Fruit fly (Drosophila melanogaster) whole organism, prepupa: Measurements from ENCODE around the gene CG2003.

ENCODE experiments used
- Blimp-1 ChIP-seq: fragments of 200-800 bp; sonication (Bioruptor generic); optimal IDR thresholded peaks from 3 replicates; lab custom pipeline; 2017; ENCODE audit warnings: missing biosample characterization, missing genetic modification characterization, mild to moderate bottlenecking, moderate library complexity, missing genetic modification reagents
- CG10631 ChIP-seq: fragments of 200-800 bp; sonication (Bioruptor generic); optimal IDR thresholded peaks from 2 replicates; lab custom pipeline; 2016; ENCODE audit warnings: missing biosample characterization, missing genetic modification characterization
- CG10669 ChIP-seq: fragments of 200-800 bp; sonication (Bioruptor generic); optimal IDR thresholded peaks from 3 replicates; lab custom pipeline; 2018; ENCODE audit warnings: missing biosample characterization, mild to moderate bottlenecking, missing genetic modification characterization, moderate library complexity
- CG11294 ChIP-seq: fragments of 200-800 bp; sonication (Bioruptor generic); IDR thresholded peaks from 2 replicates; pipeline ENCODE4 v1.3.6; 2022; ENCODE audit warnings: missing biosample characterization, missing genetic modification characterization
- CG15336 ChIP-seq: fragments of 200-800 bp; sonication (Bioruptor generic); IDR thresholded peaks from 2 replicates; pipeline ENCODE4 v1.3.6; 2022; ENCODE audit warnings: missing biosample characterization, missing genetic modification characterization
- CG1621 ChIP-seq: fragments of 200-800 bp; sonication (Bioruptor generic); optimal IDR thresholded peaks from 3 replicates; lab custom pipeline; 2018; ENCODE audit warnings: missing biosample characterization, mild to moderate bottlenecking, missing genetic modification characterization
- CG16779 ChIP-seq: fragments of 200-800 bp; sonication (Bioruptor generic); optimal IDR thresholded peaks from 3 replicates; lab custom pipeline; 2017; ENCODE audit warnings: missing biosample characterization, mild to moderate bottlenecking, missing genetic modification characterization
- CG3032 ChIP-seq: fragments of 200-800 bp; optimal IDR thresholded peaks from 2 replicates; lab custom pipeline; 2019; ENCODE audit warnings: missing biosample characterization, mild to moderate bottlenecking, missing genetic modification characterization, moderate library complexity
- CG32006 ChIP-seq: fragments of 200-800 bp; sonication (Bioruptor generic); optimal IDR thresholded peaks from 3 replicates; lab custom pipeline; 2017; ENCODE audit warnings: missing biosample characterization, mild to moderate bottlenecking, missing genetic modification characterization
- CG3919 ChIP-seq: fragments of 200-800 bp; sonication (Bioruptor generic); optimal IDR thresholded peaks from 3 replicates; lab custom pipeline; 2016; ENCODE audit warnings: missing biosample characterization, missing genetic modification characterization
- CG4318 ChIP-seq: fragments of 200-800 bp; sonication (Bioruptor generic); optimal IDR thresholded peaks from 3 replicates; lab custom pipeline; 2017; ENCODE audit warnings: missing biosample characterization, mild to moderate bottlenecking, missing genetic modification characterization
- CG6163 ChIP-seq: fragments of 200-800 bp; sonication (Bioruptor generic); IDR thresholded peaks from 3 replicates; pipeline ENCODE4 v1.3.6; 2022; ENCODE audit warnings: missing biosample characterization, missing genetic modification characterization
- CG6792 ChIP-seq: fragments of 200-800 bp; sonication (Bioruptor generic); optimal IDR thresholded peaks from 3 replicates; lab custom pipeline; 2016; ENCODE audit warnings: missing biosample characterization, missing genetic modification characterization
- CG6854 ChIP-seq: fragments of 200-800 bp; sonication (Bioruptor generic); optimal IDR thresholded peaks from 2 replicates; lab custom pipeline; 2017; ENCODE audit warnings: missing biosample characterization, mild to moderate bottlenecking, missing genetic modification characterization
- CG7368 ChIP-seq: fragments of 200-800 bp; sonication (Bioruptor generic); optimal IDR thresholded peaks from 3 replicates; lab custom pipeline; 2016; ENCODE audit warnings: missing biosample characterization, missing genetic modification characterization
- CG8119 ChIP-seq: fragments of 200-800 bp; sonication (Bioruptor generic); IDR thresholded peaks from 3 replicates; pipeline ENCODE4 v1.3.6; 2022; ENCODE audit warnings: missing biosample characterization, missing genetic modification characterization
- CG8632 ChIP-seq: fragments of 200-800 bp; sonication (Bioruptor generic); optimal IDR thresholded peaks from 3 replicates; lab custom pipeline; 2016; ENCODE audit warnings: missing biosample characterization, missing genetic modification characterization
- CG9139 ChIP-seq: fragments of 200-800 bp; sonication (Bioruptor generic); optimal IDR thresholded peaks from 3 replicates; lab custom pipeline; 2017; ENCODE audit warnings: missing biosample characterization, mild to moderate bottlenecking, missing genetic modification characterization
- Eip75B ChIP-seq: fragments of 200-800 bp; sonication (Bioruptor generic); optimal IDR thresholded peaks from 3 replicates; lab custom pipeline; 2016; ENCODE audit warnings: missing biosample characterization, missing genetic modification characterization
- Eip78C ChIP-seq: fragments of 200-800 bp; sonication (Bioruptor generic); peaks from one replicate; lab custom pipeline; 2016; ENCODE audit warnings: missing biosample characterization, missing genetic modification characterization
- Eip93F ChIP-seq: fragments of 200-800 bp; sonication (Bioruptor generic); optimal IDR thresholded peaks from 2 replicates; lab custom pipeline; 2016; ENCODE audit warnings: missing biosample characterization, mild to moderate bottlenecking, missing genetic modification characterization
- Ets21C ChIP-seq: fragments of 200-800 bp; sonication (Bioruptor generic); optimal IDR thresholded peaks from 3 replicates; lab custom pipeline; 2016; ENCODE audit warnings: missing biosample characterization, missing genetic modification characterization
- Gug ChIP-seq: fragments of 200-800 bp; sonication (Bioruptor generic); IDR thresholded peaks from 2 replicates; pipeline ENCODE4 v1.3.6; 2022; ENCODE audit warnings: missing biosample characterization, missing genetic modification characterization
- Hr4 ChIP-seq: fragments of 200-800 bp; sonication (Bioruptor generic); optimal IDR thresholded peaks from 3 replicates; lab custom pipeline; 2016; ENCODE audit warnings: missing biosample characterization, missing genetic modification characterization
- Lpt ChIP-seq: fragments of 200-800 bp; sonication (Bioruptor generic); optimal IDR thresholded peaks from 3 replicates; lab custom pipeline; 2016; ENCODE audit warnings: missing biosample characterization, missing genetic modification characterization
- Met ChIP-seq: fragments of 200-800 bp; sonication (Bioruptor generic); optimal IDR thresholded peaks from 3 replicates; lab custom pipeline; 2016; ENCODE audit warnings: missing biosample characterization, missing genetic modification characterization
- OdsH ChIP-seq: fragments of 200-800 bp; sonication (Bioruptor generic); optimal IDR thresholded peaks from 3 replicates; lab custom pipeline; 2016; ENCODE audit warnings: missing biosample characterization, missing genetic modification characterization
- Smox ChIP-seq: fragments of 200-800 bp; sonication (Bioruptor generic); optimal IDR thresholded peaks from 3 replicates; lab custom pipeline; 2016; ENCODE audit warnings: missing biosample characterization, missing genetic modification characterization
- Sox14 ChIP-seq: fragments of 200-800 bp; sonication (Bioruptor generic); optimal IDR thresholded peaks from 3 replicates; lab custom pipeline; 2016; ENCODE audit warnings: missing biosample characterization, missing genetic modification characterization
- achi ChIP-seq: fragments of 200-800 bp; sonication (Bioruptor generic); optimal IDR thresholded peaks from 3 replicates; lab custom pipeline; 2016; ENCODE audit warnings: missing biosample characterization, missing genetic modification characterization
- acj6 ChIP-seq: fragments of 200-800 bp; sonication (Bioruptor generic); optimal IDR thresholded peaks from 3 replicates; lab custom pipeline; 2016; ENCODE audit warnings: missing biosample characterization, missing genetic modification characterization
- cyc ChIP-seq: fragments of 200-800 bp; sonication (Bioruptor generic); optimal IDR thresholded peaks from 3 replicates; lab custom pipeline; 2016; ENCODE audit warnings: missing biosample characterization, missing genetic modification characterization
- dac ChIP-seq: fragments of 200-800 bp; sonication (Bioruptor generic); optimal IDR thresholded peaks from 2 replicates; lab custom pipeline; 2017; ENCODE audit warnings: missing biosample characterization, mild to moderate bottlenecking, missing genetic modification characterization
- dsx ChIP-seq: fragments of 200-800 bp; optimal IDR thresholded peaks from 3 replicates; lab custom pipeline; 2019; ENCODE audit warnings: missing biosample characterization, mild to moderate bottlenecking, missing genetic modification characterization, moderate library complexity; ENCODE audit not compliant: poor library complexity, severe bottlenecking
- eg ChIP-seq: fragments of 200-800 bp; sonication (Bioruptor generic); IDR thresholded peaks from 3 replicates; pipeline ENCODE4 v1.3.6; 2022; ENCODE audit warnings: missing biosample characterization, missing genetic modification characterization
- esn ChIP-seq: fragments of 200-800 bp; sonication (Bioruptor generic); optimal IDR thresholded peaks from 2 replicates; lab custom pipeline; 2016; ENCODE audit warnings: missing biosample characterization, mild to moderate bottlenecking, missing genetic modification characterization, moderate library complexity
- fd59A ChIP-seq: fragments of 200-800 bp; sonication (Bioruptor generic); optimal IDR thresholded peaks from 2 replicates; lab custom pipeline; 2017; ENCODE audit warnings: missing biosample characterization, mild to moderate bottlenecking, missing genetic modification characterization, missing genetic modification reagents
- fd85E ChIP-seq: fragments of 200-800 bp; sonication (Bioruptor generic); optimal IDR thresholded peaks from 3 replicates; lab custom pipeline; 2016; ENCODE audit warnings: missing biosample characterization, missing genetic modification characterization
- fkh ChIP-seq: fragments of 200-800 bp; sonication (Bioruptor generic); optimal IDR thresholded peaks from 3 replicates; lab custom pipeline; 2017; ENCODE audit warnings: missing biosample characterization, mild to moderate bottlenecking, missing genetic modification characterization, moderate library complexity
- lz ChIP-seq: fragments of 200-800 bp; sonication (Bioruptor generic); optimal IDR thresholded peaks from 3 replicates; lab custom pipeline; 2016; ENCODE audit warnings: missing biosample characterization, missing genetic modification characterization
- net ChIP-seq: fragments of 200-800 bp; sonication (Bioruptor generic); optimal IDR thresholded peaks from 3 replicates; lab custom pipeline; 2016; ENCODE audit warnings: missing biosample characterization, missing genetic modification characterization
- pdm3 ChIP-seq: fragments of 200-800 bp; sonication (Bioruptor generic); optimal IDR thresholded peaks from 3 replicates; lab custom pipeline; 2016; ENCODE audit warnings: missing biosample characterization, missing genetic modification characterization
- salr ChIP-seq, 2 experiments: fragments of 200-800 bp; sonication (Bioruptor generic); optimal IDR thresholded peaks; 3 replicates each; lab custom pipeline; 2016 to 2018; ENCODE audit warnings: missing biosample characterization in 2 of 2, missing genetic modification characterization in 2 of 2, mild to moderate bottlenecking in 1 of 2
- spab ChIP-seq: fragments of 200-800 bp; sonication (Bioruptor generic); optimal IDR thresholded peaks from 2 replicates; lab custom pipeline; 2017; ENCODE audit warnings: missing biosample characterization, mild to moderate bottlenecking, missing genetic modification characterization, missing genetic modification reagents
- svp ChIP-seq: fragments of 200-800 bp; sonication (Bioruptor generic); peaks from one replicate; lab custom pipeline; 2016; ENCODE audit warnings: missing biosample characterization, missing genetic modification characterization
- topi ChIP-seq: fragments of 200-800 bp; sonication (Bioruptor generic); optimal IDR thresholded peaks from 3 replicates; lab custom pipeline; 2016; ENCODE audit warnings: missing biosample characterization, missing genetic modification characterization
- vri ChIP-seq: fragments of 200-800 bp; sonication (Bioruptor generic); optimal IDR thresholded peaks from 3 replicates; lab custom pipeline; 2016; ENCODE audit warnings: missing biosample characterization, mild to moderate bottlenecking, missing genetic modification characterization

Gene CG2003

DNA sequence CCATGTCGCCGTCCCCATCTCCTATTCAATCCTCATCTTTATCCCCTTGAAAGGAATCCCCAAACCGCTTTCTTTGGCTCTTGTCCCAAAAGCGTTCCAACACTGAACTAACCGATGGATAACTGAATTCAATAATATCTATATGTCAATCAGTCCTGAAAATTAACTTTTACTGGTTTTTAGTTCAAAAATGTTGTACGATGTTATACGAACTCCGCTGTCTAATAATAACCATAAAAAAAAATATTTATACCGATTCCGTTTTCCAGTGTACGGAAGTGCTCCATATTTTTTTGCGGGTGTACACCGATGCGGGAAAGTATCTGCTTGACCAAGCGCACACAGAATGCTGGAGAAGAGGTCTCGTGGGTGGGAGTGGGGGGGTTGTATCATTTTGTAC lies 28.5 kb upstream of the CG2003 start (continued):
- TF ChIP-seq Smox (peak; percentile 37), lz (GFP tag; lab: Kevin White, UChicago) (peak; percentile 23), OdsH (GFP tag; lab: Kevin White, UChicago) (peak; percentile 33)

DNA sequence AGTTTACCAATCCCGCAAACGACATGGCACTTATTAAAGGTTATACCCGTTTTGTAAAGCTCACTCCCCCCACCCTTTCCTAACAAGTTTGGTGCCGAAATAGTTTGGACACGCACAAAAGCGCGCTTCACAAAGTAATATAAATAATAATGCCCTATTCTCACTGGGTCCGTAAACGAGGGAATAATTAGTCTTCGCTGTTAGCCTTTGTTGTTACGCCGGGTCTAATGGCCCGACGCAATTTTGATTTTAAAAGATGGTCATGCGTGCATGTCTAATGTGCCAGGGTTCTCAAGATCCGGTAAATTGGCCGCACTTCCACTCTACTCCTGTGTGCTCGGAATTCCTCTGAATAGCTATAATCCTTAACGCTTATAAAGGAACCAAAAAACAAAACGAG lies 23.5 kb upstream of the CG2003 start:
- TF ChIP-seq net (GFP tag; lab: Kevin White, UChicago): no peak
- TF ChIP-seq pdm3 (GFP tag; lab: Kevin White, UChicago): no peak
- TF ChIP-seq Eip78C: no peak
- no peak for TF ChIP-seq topi
- no peak for TF ChIP-seq fkh (GFP tag; lab: Kevin White, UChicago)
- TF ChIP-seq CG8632 (GFP tag; lab: Kevin White, UChicago): no peak
- TF ChIP-seq CG7368 (GFP tag; lab: Kevin White, UChicago): no peak
- no peak for TF ChIP-seq CG32006
- TF ChIP-seq eg (GFP tag; lab: Robert Waterston, UW): no peak
- no peak for TF ChIP-seq esn
- TF ChIP-seq Gug (GFP tag; lab: Robert Waterston, UW): no peak
- TF ChIP-seq CG15336 (GFP tag; lab: Robert Waterston, UW): no peak
- TF ChIP-seq OdsH (GFP tag; lab: Kevin White, UChicago): no peak
- TF ChIP-seq fd85E (GFP tag; lab: Kevin White, UChicago): no peak

DNA sequence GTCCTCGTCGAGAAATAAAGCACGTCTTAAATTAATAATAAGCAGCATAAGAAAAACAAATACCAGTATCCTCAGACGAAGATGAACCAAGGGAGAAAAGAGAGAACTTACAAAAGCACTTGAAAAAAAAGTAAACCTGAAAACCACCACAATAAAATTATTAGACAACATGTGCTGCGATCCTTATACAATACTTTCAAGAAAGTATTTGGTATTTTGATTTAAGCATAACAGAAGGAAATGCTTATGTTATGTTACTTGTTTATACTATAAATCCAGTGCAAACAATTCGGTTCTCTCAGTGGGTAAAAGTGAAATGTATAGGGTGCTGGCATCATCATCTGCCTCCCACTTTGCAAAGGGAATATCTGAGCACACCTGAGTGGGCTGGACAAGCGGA lies 21.7 kb upstream of the CG2003 start:
- peak; percentile 12 for TF ChIP-seq OdsH (GFP tag; lab: Kevin White, UChicago)
- peak; percentile 60 for TF ChIP-seq vri
- TF ChIP-seq fkh (GFP tag; lab: Kevin White, UChicago): no peak
- no peak for TF ChIP-seq CG11294
- no peak for TF ChIP-seq Hr4
- peak; percentile 66 for TF ChIP-seq Smox
- peak; percentile 9 for TF ChIP-seq Sox14 (GFP tag; lab: Kevin White, UChicago)
- no peak for TF ChIP-seq CG6854 (GFP tag; lab: Kevin White, UChicago)
- TF ChIP-seq CG16779: no peak
- TF ChIP-seq CG32006: no peak
- TF ChIP-seq cyc (GFP tag; lab: Kevin White, UChicago): peak; percentile 50
- TF ChIP-seq esn: peak; percentile 79
- peak; percentile 31 for TF ChIP-seq CG6792 (GFP tag; lab: Kevin White, UChicago)
- peak; percentile 7 for TF ChIP-seq pdm3 (GFP tag; lab: Kevin White, UChicago)
- peak; percentile 7; the same call in 1 of the 3 replicates for TF ChIP-seq CG6163 (GFP tag; lab: Robert Waterston, UW)
- TF ChIP-seq achi (GFP tag; lab: Kevin White, UChicago): no peak
- TF ChIP-seq CG10631 (GFP tag; lab: Kevin White, UChicago): peak; percentile 33
- TF ChIP-seq CG8119: no peak
- peak; percentile 51 for TF ChIP-seq acj6
- TF ChIP-seq CG1621 (tag; lab: Kevin White, UChicago): no peak
- TF ChIP-seq CG8632 (GFP tag; lab: Kevin White, UChicago): no peak
- no peak for TF ChIP-seq spab (GFP tag; lab: Kevin White, UChicago)
- no peak for TF ChIP-seq dsx (GFP tag; lab: Kevin White, UChicago)
- peak; percentile 9 for TF ChIP-seq CG3919 (GFP tag; lab: Kevin White, UChicago)
- TF ChIP-seq Ets21C (GFP tag; lab: Kevin White, UChicago): peak; percentile 55
- no peak for TF ChIP-seq CG3032 (tag; lab: Kevin White, UChicago)
- peak; percentile 81 for TF ChIP-seq svp (GFP tag; lab: Kevin White, UChicago)
- TF ChIP-seq CG9139 (GFP tag; lab: Kevin White, UChicago): no peak
- TF ChIP-seq Lpt (GFP tag; lab: Kevin White, UChicago): no peak
- TF ChIP-seq Blimp-1 (GFP tag; lab: Kevin White, UChicago): peak; percentile 63
- TF ChIP-seq Met (GFP tag; lab: Kevin White, UChicago): peak; percentile 73
- no peak for TF ChIP-seq eg (GFP tag; lab: Robert Waterston, UW)
- no peak for TF ChIP-seq dac (GFP tag; lab: Kevin White, UChicago)
- no peak for TF ChIP-seq Eip93F (GFP tag; lab: Kevin White, UChicago)
- no peak for TF ChIP-seq Eip75B (GFP tag; lab: Kevin White, UChicago)
- TF ChIP-seq Eip78C: peak; percentile 62
- TF ChIP-seq salr (GFP tag; optimal IDR thresholded peaks at IDR 0.05; lab: Kevin White, UChicago): no peak
- TF ChIP-seq net (GFP tag; lab: Kevin White, UChicago): no peak
- no peak for TF ChIP-seq CG15336 (GFP tag; lab: Robert Waterston, UW)
- no peak for TF ChIP-seq fd59A (GFP tag; lab: Kevin White, UChicago)
- TF ChIP-seq CG4318 (GFP tag; lab: Kevin White, UChicago): no peak
- no peak for TF ChIP-seq CG10669
